Worm (Caenorhabditis elegans): ENCODE data around the gene erh-1.

DNA sequence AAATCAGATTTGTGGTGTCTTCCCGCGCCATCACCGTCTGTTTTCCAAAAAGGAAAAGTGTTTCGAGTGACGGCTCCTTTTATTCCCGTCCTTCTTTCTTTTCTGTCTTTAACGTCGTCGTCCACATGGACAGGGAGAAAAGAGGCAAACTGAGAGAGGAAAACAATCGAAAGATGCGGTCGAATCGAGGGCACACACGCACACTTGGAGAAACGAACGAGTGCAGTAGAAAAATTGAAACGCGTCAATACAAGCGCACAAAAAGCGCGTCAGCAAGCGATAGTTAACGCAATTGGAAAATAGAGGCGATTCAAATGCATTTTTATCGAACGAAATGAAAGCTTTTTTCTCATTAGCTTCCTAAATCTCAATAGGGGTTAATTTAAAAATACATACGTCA is 42.1 kb downstream of the erh-1 start:
- TF ChIP-seq nhr-42 (GFP tag; IDR thresholded peaks at IDR 0.05) (peak; percentile 71; the same call in 1 of the 2 replicates), lin-1 (GFP tag; IDR thresholded peaks at IDR 0.05) (0 out of 2 replicates have a peak, but pooled peaks have one; percentile 29), madf-5 (GFP tag; IDR thresholded peaks at IDR 0.05) (no peak), skn-1 (tag; optimal IDR thresholded peaks at IDR 0.05) (no peak), nhr-11 (tag; optimal IDR thresholded peaks at IDR 0.05) (peak; percentile 94), lin-13 (GFP tag; optimal IDR thresholded peaks at IDR 0.05) (peak; percentile 90), pha-4 (GFP tag; IDR thresholded peaks at IDR 0.05) (peak; percentile 63; the same call in 1 of the 2 replicates), pha-4 (tag; optimal IDR thresholded peaks at IDR 0.05) (peak; percentile 92), hlh-30 (tag; optimal IDR thresholded peaks at IDR 0.05; ENCODE audit: insufficient read depth) (peak; percentile 87), daf-12 (tag; optimal IDR thresholded peaks at IDR 0.05) (no peak), unc-130 (GFP tag; optimal IDR thresholded peaks at IDR 0.05) (peak; percentile 46), spr-1 (tag; optimal IDR thresholded peaks at IDR 0.05) (peak; percentile 59), egl-27 (tag; optimal IDR thresholded peaks at IDR 0.05) (no peak), zag-1 (tag; optimal IDR thresholded peaks at IDR 0.05) (no peak), aly-2 (tag; optimal IDR thresholded peaks at IDR 0.05) (no peak)

Data from whole organism, L4 larva.